Fruit fly (Drosophila melanogaster) whole organism, adult: Measurements from ENCODE around the gene CG10097.

ENCODE experiments used
- CG11617 ChIP-seq: fragments of 200-800 bp; sonication (Bioruptor generic); optimal IDR thresholded peaks from 2 replicates; lab custom pipeline; 2017; ENCODE audit warnings: mild to moderate bottlenecking, missing biosample characterization, missing genetic modification reagents, missing genetic modification characterization
- CG14711 ChIP-seq: fragments of 200-800 bp; sonication (Bioruptor generic); optimal IDR thresholded peaks from 2 replicates; lab custom pipeline; 2018; ENCODE audit warnings: missing biosample characterization, mild to moderate bottlenecking, missing genetic modification characterization, moderate library complexity
- CG5204 ChIP-seq: fragments of 200-800 bp; sonication (Bioruptor generic); optimal IDR thresholded peaks from 2 replicates; lab custom pipeline; 2016; ENCODE audit warnings: missing biosample characterization, missing genetic modification characterization
- Crg-1 ChIP-seq: fragments of 200-800 bp; sonication (Bioruptor generic); optimal IDR thresholded peaks from 2 replicates; lab custom pipeline; 2016; ENCODE audit warnings: missing biosample characterization, missing genetic modification characterization
- kay ChIP-seq: fragments of 200-800 bp; sonication (Bioruptor generic); peaks from one replicate; lab custom pipeline; 2016; ENCODE audit warnings: missing biosample characterization, missing genetic modification characterization, borderline replicate concordance
- pad ChIP-seq: fragments of 200-800 bp; sonication (Bioruptor generic); optimal IDR thresholded peaks from 3 replicates; lab custom pipeline; 2017; ENCODE audit warnings: missing biosample characterization, missing genetic modification characterization, mild to moderate bottlenecking, moderate library complexity, missing genetic modification reagents
- tj ChIP-seq: fragments of 200-800 bp; sonication (Bioruptor generic); optimal IDR thresholded peaks from 3 replicates; lab custom pipeline; 2017; ENCODE audit warnings: missing biosample characterization, mild to moderate bottlenecking, missing genetic modification characterization, moderate library complexity
- toe ChIP-seq: fragments of 200-800 bp; sonication (Bioruptor generic); optimal IDR thresholded peaks from 2 replicates; lab custom pipeline; 2016; ENCODE audit warnings: missing biosample characterization, missing genetic modification characterization

DNA sequence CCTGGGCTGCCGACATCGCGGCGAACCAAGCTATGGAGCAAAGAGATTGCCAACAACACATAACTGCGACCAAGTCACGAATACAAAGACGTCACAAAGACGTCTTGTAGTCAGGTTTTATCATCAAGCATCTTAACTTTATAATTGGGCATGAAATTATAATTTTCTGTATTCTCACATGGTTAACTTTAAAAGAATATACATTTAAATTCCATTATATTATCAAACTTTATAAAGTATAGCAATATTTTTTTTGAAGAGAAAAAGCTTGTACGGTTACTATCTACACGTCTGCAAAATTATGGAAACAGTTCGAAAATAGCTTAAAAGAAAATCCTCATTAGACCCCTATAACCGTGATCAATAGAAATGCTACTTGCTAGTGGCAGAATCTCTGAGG, 43.8 kb downstream of the CG10097 start, which contains the start of gene CG10041:
- no peak for TF ChIP-seq CG14711 (tag; lab: Kevin White, UChicago)
- no peak for TF ChIP-seq tj (GFP tag; lab: Kevin White, UChicago)
- no peak for TF ChIP-seq kay (GFP tag; lab: Kevin White, UChicago)
- no peak for TF ChIP-seq pad
- no peak for TF ChIP-seq CG11617 (GFP tag; lab: Kevin White, UChicago)
- TF ChIP-seq CG5204 (GFP tag; lab: Kevin White, UChicago): no peak
- TF ChIP-seq toe (GFP tag; lab: Kevin White, UChicago): no peak
- TF ChIP-seq Crg-1 (GFP tag; lab: Kevin White, UChicago): no peak
